Worm (Caenorhabditis elegans): ENCODE results near the gene str-211.

str-211 gene

ce11 chrV:4964671-4965420, 20.7 kb upstream of the str-211 start:
- TF ChIP-seq him-1 (tag; optimal IDR thresholded peaks at IDR 0.05) (no peak), dao-5 (tag; optimal IDR thresholded peaks at IDR 0.05) (no peak), W03F9.2 (tag; optimal IDR thresholded peaks at IDR 0.05) (no peak)

- TF ChIP-seq dao-5 (tag; optimal IDR thresholded peaks at IDR 0.05), result no peak
- no peak for TF ChIP-seq him-1 (tag; optimal IDR thresholded peaks at IDR 0.05)
- no peak for TF ChIP-seq W03F9.2 (tag; optimal IDR thresholded peaks at IDR 0.05)
Observed at ce11 chrV:4964020-4964635, 20.0 kb upstream of the str-211 start.

ce11 chrV:4963606-4964005, 19.5 kb upstream of the str-211 start:
- TF ChIP-seq dao-5 (tag; optimal IDR thresholded peaks at IDR 0.05), result no peak
- TF ChIP-seq him-1 (tag; optimal IDR thresholded peaks at IDR 0.05), result no peak
- peak; percentile 39 for TF ChIP-seq W03F9.2 (tag; optimal IDR thresholded peaks at IDR 0.05)

- no peak for TF ChIP-seq dao-5 (tag; optimal IDR thresholded peaks at IDR 0.05)
- TF ChIP-seq him-1 (tag; optimal IDR thresholded peaks at IDR 0.05), result no peak
Observed at ce11 chrV:4962968-4963367, 18.8 kb upstream of the str-211 start, which contains the start of gene tam-1. tam-1 (minus strand) TSS chrV:4963102.

- TF ChIP-seq dao-5 (tag; optimal IDR thresholded peaks at IDR 0.05) (no peak), W03F9.2 (tag; optimal IDR thresholded peaks at IDR 0.05) (no peak), him-1 (tag; optimal IDR thresholded peaks at IDR 0.05) (no peak)
Observed at ce11 chrV:4960686-4961085, 16.6 kb upstream of the str-211 start.

- no peak for TF ChIP-seq W03F9.2 (tag; optimal IDR thresholded peaks at IDR 0.05)
- no peak for TF ChIP-seq him-1 (tag; optimal IDR thresholded peaks at IDR 0.05)
- TF ChIP-seq dao-5 (tag; optimal IDR thresholded peaks at IDR 0.05), result no peak
Observed at ce11 chrV:4957619-4958018, 13.5 kb upstream of the str-211 start.

ce11 chrV:4956529-4956928, 12.4 kb upstream of the str-211 start, which contains the start of gene str-208:
str-208 (plus strand) TSS chrV:4956829.
- no peak for TF ChIP-seq dao-5 (tag; optimal IDR thresholded peaks at IDR 0.05)
- TF ChIP-seq him-1 (tag; optimal IDR thresholded peaks at IDR 0.05), result no peak
- TF ChIP-seq W03F9.2 (tag; optimal IDR thresholded peaks at IDR 0.05), result no peak

- TF ChIP-seq him-1 (tag; optimal IDR thresholded peaks at IDR 0.05) (no peak), W03F9.2 (tag; optimal IDR thresholded peaks at IDR 0.05) (no peak), dao-5 (tag; optimal IDR thresholded peaks at IDR 0.05) (no peak)
Observed at ce11 chrV:4951434-4951833, 7.3 kb upstream of the str-211 start, which contains the start of gene str-207. str-207 (plus strand) TSS chrV:4951734.

- TF ChIP-seq W03F9.2 (tag; optimal IDR thresholded peaks at IDR 0.05), result no peak
- TF ChIP-seq him-1 (tag; optimal IDR thresholded peaks at IDR 0.05), result no peak
- TF ChIP-seq dao-5 (tag; optimal IDR thresholded peaks at IDR 0.05), result no peak
Observed at ce11 chrV:4948635-4949034, 4.5 kb upstream of the str-211 start, which contains the start of gene str-209. str-209 (plus strand) TSS chrV:4948935.

ce11 chrV:4937337-4937736, 6.8 kb downstream of the str-211 start:
- no peak for TF ChIP-seq him-1 (tag; optimal IDR thresholded peaks at IDR 0.05)
- TF ChIP-seq W03F9.2 (tag; optimal IDR thresholded peaks at IDR 0.05), result no peak
- no peak for TF ChIP-seq dao-5 (tag; optimal IDR thresholded peaks at IDR 0.05)

- TF ChIP-seq dao-5 (tag; optimal IDR thresholded peaks at IDR 0.05) (no peak), him-1 (tag; optimal IDR thresholded peaks at IDR 0.05) (no peak), W03F9.2 (tag; optimal IDR thresholded peaks at IDR 0.05) (no peak)
Observed at ce11 chrV:4935096-4935495, 9.0 kb downstream of the str-211 start.

- TF ChIP-seq W03F9.2 (tag; optimal IDR thresholded peaks at IDR 0.05), result no peak
- no peak for TF ChIP-seq him-1 (tag; optimal IDR thresholded peaks at IDR 0.05)
- TF ChIP-seq dao-5 (tag; optimal IDR thresholded peaks at IDR 0.05), result no peak
Observed at ce11 chrV:4934406-4934805, 9.7 kb downstream of the str-211 start, which contains the start of gene catp-2. catp-2 (plus strand) TSS chrV:4934706.

- TF ChIP-seq dao-5 (tag; optimal IDR thresholded peaks at IDR 0.05), result no peak
- TF ChIP-seq him-1 (tag; optimal IDR thresholded peaks at IDR 0.05), result no peak
- TF ChIP-seq W03F9.2 (tag; optimal IDR thresholded peaks at IDR 0.05), result no peak
Observed at ce11 chrV:4933268-4933667, 10.9 kb downstream of the str-211 start.

- no peak for TF ChIP-seq him-1 (tag; optimal IDR thresholded peaks at IDR 0.05)
- no peak for TF ChIP-seq W03F9.2 (tag; optimal IDR thresholded peaks at IDR 0.05)
- TF ChIP-seq dao-5 (tag; optimal IDR thresholded peaks at IDR 0.05), result no peak
Observed at ce11 chrV:4932814-4933213, 11.3 kb downstream of the str-211 start, which contains the start of gene C02E7.10. C02E7.10 (minus strand) TSS chrV:4933045.

Measured in whole organism, L4/young adult.